Fruit fly (Drosophila melanogaster) whole organism, prepupa: ENCODE data around the gene Hsp83.

Experiments used
- Blimp-1 ChIP-seq: fragments of 200-800 bp; sonication (Bioruptor generic); optimal IDR thresholded peaks from 3 replicates; lab custom pipeline; 2017; ENCODE audit warnings: missing biosample characterization, missing genetic modification characterization, mild to moderate bottlenecking, moderate library complexity, missing genetic modification reagents
- CG10631 ChIP-seq: fragments of 200-800 bp; sonication (Bioruptor generic); optimal IDR thresholded peaks from 2 replicates; lab custom pipeline; 2016; ENCODE audit warnings: missing biosample characterization, missing genetic modification characterization
- CG11294 ChIP-seq: fragments of 200-800 bp; sonication (Bioruptor generic); IDR thresholded peaks from 2 replicates; pipeline ENCODE4 v1.3.6; 2022; ENCODE audit warnings: missing biosample characterization, missing genetic modification characterization
- CG11762 ChIP-seq: fragments of 200-800 bp; sonication (Bioruptor generic); optimal IDR thresholded peaks from 3 replicates; lab custom pipeline; 2016; ENCODE audit warnings: missing biosample characterization, missing genetic modification characterization; ENCODE audit not compliant: insufficient read depth
- CG11902 ChIP-seq: fragments of 200-800 bp; sonication (Bioruptor generic); optimal IDR thresholded peaks from 3 replicates; lab custom pipeline; 2016; ENCODE audit warnings: missing biosample characterization, missing genetic modification characterization
- CG15336 ChIP-seq: fragments of 200-800 bp; sonication (Bioruptor generic); IDR thresholded peaks from 2 replicates; pipeline ENCODE4 v1.3.6; 2022; ENCODE audit warnings: missing biosample characterization, missing genetic modification characterization
- CG1621 ChIP-seq: fragments of 200-800 bp; sonication (Bioruptor generic); optimal IDR thresholded peaks from 3 replicates; lab custom pipeline; 2018; ENCODE audit warnings: missing biosample characterization, mild to moderate bottlenecking, missing genetic modification characterization
- CG16779 ChIP-seq: fragments of 200-800 bp; sonication (Bioruptor generic); optimal IDR thresholded peaks from 3 replicates; lab custom pipeline; 2017; ENCODE audit warnings: missing biosample characterization, mild to moderate bottlenecking, missing genetic modification characterization
- CG3032 ChIP-seq: fragments of 200-800 bp; optimal IDR thresholded peaks from 2 replicates; lab custom pipeline; 2019; ENCODE audit warnings: missing biosample characterization, mild to moderate bottlenecking, missing genetic modification characterization, moderate library complexity
- CG31627 ChIP-seq: fragments of 200-800 bp; sonication (Bioruptor generic); optimal IDR thresholded peaks from 3 replicates; lab custom pipeline; 2016; ENCODE audit warnings: missing biosample characterization, missing genetic modification characterization
- CG32006 ChIP-seq: fragments of 200-800 bp; sonication (Bioruptor generic); optimal IDR thresholded peaks from 3 replicates; lab custom pipeline; 2017; ENCODE audit warnings: missing biosample characterization, mild to moderate bottlenecking, missing genetic modification characterization
- CG34406 ChIP-seq: fragments of 200-800 bp; sonication (Bioruptor generic); optimal IDR thresholded peaks from 3 replicates; lab custom pipeline; 2016; ENCODE audit warnings: missing biosample characterization, missing genetic modification characterization
- CG3919 ChIP-seq: fragments of 200-800 bp; sonication (Bioruptor generic); optimal IDR thresholded peaks from 3 replicates; lab custom pipeline; 2016; ENCODE audit warnings: missing biosample characterization, missing genetic modification characterization
- CG4318 ChIP-seq: fragments of 200-800 bp; sonication (Bioruptor generic); optimal IDR thresholded peaks from 3 replicates; lab custom pipeline; 2017; ENCODE audit warnings: missing biosample characterization, mild to moderate bottlenecking, missing genetic modification characterization
- CG6163 ChIP-seq: fragments of 200-800 bp; sonication (Bioruptor generic); IDR thresholded peaks from 3 replicates; pipeline ENCODE4 v1.3.6; 2022; ENCODE audit warnings: missing biosample characterization, missing genetic modification characterization
- CG6792 ChIP-seq: fragments of 200-800 bp; sonication (Bioruptor generic); optimal IDR thresholded peaks from 3 replicates; lab custom pipeline; 2016; ENCODE audit warnings: missing biosample characterization, missing genetic modification characterization
- CG6854 ChIP-seq: fragments of 200-800 bp; sonication (Bioruptor generic); optimal IDR thresholded peaks from 2 replicates; lab custom pipeline; 2017; ENCODE audit warnings: missing biosample characterization, mild to moderate bottlenecking, missing genetic modification characterization
- CG8119 ChIP-seq: fragments of 200-800 bp; sonication (Bioruptor generic); IDR thresholded peaks from 3 replicates; pipeline ENCODE4 v1.3.6; 2022; ENCODE audit warnings: missing biosample characterization, missing genetic modification characterization
- CG8319 ChIP-seq: fragments of 200-800 bp; sonication (Bioruptor generic); optimal IDR thresholded peaks from 3 replicates; lab custom pipeline; 2016; ENCODE audit warnings: missing biosample characterization, missing genetic modification characterization
- CG9139 ChIP-seq: fragments of 200-800 bp; sonication (Bioruptor generic); optimal IDR thresholded peaks from 3 replicates; lab custom pipeline; 2017; ENCODE audit warnings: missing biosample characterization, mild to moderate bottlenecking, missing genetic modification characterization
- Eip75B ChIP-seq: fragments of 200-800 bp; sonication (Bioruptor generic); optimal IDR thresholded peaks from 3 replicates; lab custom pipeline; 2016; ENCODE audit warnings: missing biosample characterization, missing genetic modification characterization
- Eip93F ChIP-seq: fragments of 200-800 bp; sonication (Bioruptor generic); optimal IDR thresholded peaks from 2 replicates; lab custom pipeline; 2016; ENCODE audit warnings: missing biosample characterization, mild to moderate bottlenecking, missing genetic modification characterization
- Ets21C ChIP-seq: fragments of 200-800 bp; sonication (Bioruptor generic); optimal IDR thresholded peaks from 3 replicates; lab custom pipeline; 2016; ENCODE audit warnings: missing biosample characterization, missing genetic modification characterization
- Ets96B ChIP-seq: fragments of 200-800 bp; optimal IDR thresholded peaks from 2 replicates; lab custom pipeline; 2019; ENCODE audit warnings: missing biosample characterization, mild to moderate bottlenecking, missing genetic modification characterization, moderate library complexity
- Gug ChIP-seq: fragments of 200-800 bp; sonication (Bioruptor generic); IDR thresholded peaks from 2 replicates; pipeline ENCODE4 v1.3.6; 2022; ENCODE audit warnings: missing biosample characterization, missing genetic modification characterization
- Hr38 ChIP-seq: sonication (Bioruptor generic); optimal IDR thresholded peaks from 2 replicates; lab custom pipeline; 2016; ENCODE audit warnings: missing biosample characterization, missing genetic modification characterization
- Hr39 ChIP-seq: fragments of 200-800 bp; sonication (Bioruptor generic); optimal IDR thresholded peaks from 2 replicates; lab custom pipeline; 2016; ENCODE audit warnings: missing biosample characterization, missing genetic modification characterization
- Hr4 ChIP-seq: fragments of 200-800 bp; sonication (Bioruptor generic); optimal IDR thresholded peaks from 3 replicates; lab custom pipeline; 2016; ENCODE audit warnings: missing biosample characterization, missing genetic modification characterization
- Lpt ChIP-seq: fragments of 200-800 bp; sonication (Bioruptor generic); optimal IDR thresholded peaks from 3 replicates; lab custom pipeline; 2016; ENCODE audit warnings: missing biosample characterization, missing genetic modification characterization
- Met ChIP-seq: fragments of 200-800 bp; sonication (Bioruptor generic); optimal IDR thresholded peaks from 3 replicates; lab custom pipeline; 2016; ENCODE audit warnings: missing biosample characterization, missing genetic modification characterization
- Sox102F ChIP-seq: fragments of 200-800 bp; sonication (Bioruptor generic); optimal IDR thresholded peaks from 2 replicates; lab custom pipeline; 2016; ENCODE audit warnings: missing biosample characterization, mild to moderate bottlenecking, missing genetic modification characterization
- Sox14 ChIP-seq: fragments of 200-800 bp; sonication (Bioruptor generic); optimal IDR thresholded peaks from 3 replicates; lab custom pipeline; 2016; ENCODE audit warnings: missing biosample characterization, missing genetic modification characterization
- Sox15 ChIP-seq: fragments of 200-800 bp; sonication (Bioruptor generic); optimal IDR thresholded peaks from 3 replicates; lab custom pipeline; 2016; ENCODE audit warnings: missing biosample characterization, missing genetic modification characterization
- achi ChIP-seq: fragments of 200-800 bp; sonication (Bioruptor generic); optimal IDR thresholded peaks from 3 replicates; lab custom pipeline; 2016; ENCODE audit warnings: missing biosample characterization, missing genetic modification characterization
- acj6 ChIP-seq: fragments of 200-800 bp; sonication (Bioruptor generic); optimal IDR thresholded peaks from 3 replicates; lab custom pipeline; 2016; ENCODE audit warnings: missing biosample characterization, missing genetic modification characterization
- cyc ChIP-seq: fragments of 200-800 bp; sonication (Bioruptor generic); optimal IDR thresholded peaks from 3 replicates; lab custom pipeline; 2016; ENCODE audit warnings: missing biosample characterization, missing genetic modification characterization
- dsx ChIP-seq: fragments of 200-800 bp; optimal IDR thresholded peaks from 3 replicates; lab custom pipeline; 2019; ENCODE audit warnings: missing biosample characterization, mild to moderate bottlenecking, missing genetic modification characterization, moderate library complexity; ENCODE audit not compliant: poor library complexity, severe bottlenecking
- eg ChIP-seq: fragments of 200-800 bp; sonication (Bioruptor generic); IDR thresholded peaks from 3 replicates; pipeline ENCODE4 v1.3.6; 2022; ENCODE audit warnings: missing biosample characterization, missing genetic modification characterization
- esn ChIP-seq: fragments of 200-800 bp; sonication (Bioruptor generic); optimal IDR thresholded peaks from 2 replicates; lab custom pipeline; 2016; ENCODE audit warnings: missing biosample characterization, mild to moderate bottlenecking, missing genetic modification characterization, moderate library complexity
- fd59A ChIP-seq: fragments of 200-800 bp; sonication (Bioruptor generic); optimal IDR thresholded peaks from 2 replicates; lab custom pipeline; 2017; ENCODE audit warnings: missing biosample characterization, mild to moderate bottlenecking, missing genetic modification characterization, missing genetic modification reagents
- fd85E ChIP-seq: fragments of 200-800 bp; sonication (Bioruptor generic); optimal IDR thresholded peaks from 3 replicates; lab custom pipeline; 2016; ENCODE audit warnings: missing biosample characterization, missing genetic modification characterization
- fkh ChIP-seq: fragments of 200-800 bp; sonication (Bioruptor generic); optimal IDR thresholded peaks from 3 replicates; lab custom pipeline; 2017; ENCODE audit warnings: missing biosample characterization, mild to moderate bottlenecking, missing genetic modification characterization, moderate library complexity
- lz ChIP-seq: fragments of 200-800 bp; sonication (Bioruptor generic); optimal IDR thresholded peaks from 3 replicates; lab custom pipeline; 2016; ENCODE audit warnings: missing biosample characterization, missing genetic modification characterization
- ss ChIP-seq, 2 experiments: fragments of 200-800 bp; sonication (Bioruptor generic); optimal IDR thresholded peaks; 2 replicates in 1 of 2; 3 replicates in 1 of 2; lab custom pipeline; 2017 to 2018; ENCODE audit warnings: mild to moderate bottlenecking in 2 of 2, missing biosample characterization in 2 of 2, missing genetic modification characterization in 2 of 2, moderate library complexity in 1 of 2
- svp ChIP-seq: fragments of 200-800 bp; sonication (Bioruptor generic); peaks from one replicate; lab custom pipeline; 2016; ENCODE audit warnings: missing biosample characterization, missing genetic modification characterization
- topi ChIP-seq: fragments of 200-800 bp; sonication (Bioruptor generic); optimal IDR thresholded peaks from 3 replicates; lab custom pipeline; 2016; ENCODE audit warnings: missing biosample characterization, missing genetic modification characterization
- vri ChIP-seq: fragments of 200-800 bp; sonication (Bioruptor generic); optimal IDR thresholded peaks from 3 replicates; lab custom pipeline; 2016; ENCODE audit warnings: missing biosample characterization, mild to moderate bottlenecking, missing genetic modification characterization

Hsp83 gene

dm6 chr3L:3198447-3199402 lies 6.0 kb downstream of the Hsp83 start, which contains the start of the genes CG32276 and gry:
Gene CG32276, minus strand, starts transcription at chr3L:3199047.
Gene gry, plus strand, starts transcription at chr3L:3199090.
- peak; percentile 65 for TF ChIP-seq CG6163 (GFP tag; lab: Robert Waterston, UW)
- peak; percentile 85 for TF ChIP-seq lz (GFP tag; lab: Kevin White, UChicago)
- no peak for TF ChIP-seq CG4318
- peak; percentile 84 for TF ChIP-seq CG3919 (GFP tag; lab: Kevin White, UChicago)
- TF ChIP-seq ss (GFP tag; optimal IDR thresholded peaks at IDR 0.05; lab: Kevin White, UChicago): no peak
- TF ChIP-seq Ets96B: no peak
- TF ChIP-seq CG8319 (GFP tag; lab: Kevin White, UChicago): peak; percentile 57
- peak; percentile 80 for TF ChIP-seq Hr39
- no peak for TF ChIP-seq CG9139 (GFP tag; lab: Kevin White, UChicago)
- peak; percentile 75 for TF ChIP-seq CG3032 (tag; lab: Kevin White, UChicago)
- peak; percentile 20 for TF ChIP-seq fkh (GFP tag; lab: Kevin White, UChicago)
- peak; percentile 77 for TF ChIP-seq Ets21C
- peak; percentile 71 for TF ChIP-seq CG6854 (GFP tag; lab: Kevin White, UChicago)
- peak; percentile 64 for TF ChIP-seq CG11762 (GFP tag; lab: Kevin White, UChicago)
- peak; percentile 45; the same call in 1 of the 2 replicates for TF ChIP-seq CG15336
- peak; percentile 77 for TF ChIP-seq esn
- peak; percentile 72 for TF ChIP-seq eg (GFP tag; lab: Robert Waterston, UW)
- no peak for TF ChIP-seq vri
- 0 out of 2 replicates have a peak, but pooled peaks have one; percentile 27 for TF ChIP-seq Gug
- TF ChIP-seq Blimp-1: peak; percentile 38
- peak; percentile 22; the same call in 1 of the 2 replicates for TF ChIP-seq CG11294 (GFP tag; lab: Robert Waterston, UW)
- TF ChIP-seq cyc (GFP tag; lab: Kevin White, UChicago): peak; percentile 81
- TF ChIP-seq Hr4 (GFP tag; lab: Kevin White, UChicago): no peak
- TF ChIP-seq CG34406 (GFP tag; lab: Kevin White, UChicago): peak; percentile 50
- peak; percentile 0 for TF ChIP-seq Hr38 (GFP tag; lab: Kevin White, UChicago)
- TF ChIP-seq CG6792 (GFP tag; lab: Kevin White, UChicago): peak; percentile 78
- TF ChIP-seq CG10631 (GFP tag; lab: Kevin White, UChicago): no peak
- no peak for TF ChIP-seq CG32006 (GFP tag; lab: Kevin White, UChicago)
- TF ChIP-seq Sox15 (GFP tag; lab: Kevin White, UChicago): peak; percentile 51
- no peak for TF ChIP-seq dsx (GFP tag; lab: Kevin White, UChicago)
- no peak for TF ChIP-seq Eip75B (GFP tag; lab: Kevin White, UChicago)
- peak; percentile 34 for TF ChIP-seq CG16779 (tag; lab: Kevin White, UChicago)
- peak; percentile 63 for TF ChIP-seq CG11902 (GFP tag; lab: Kevin White, UChicago)
- TF ChIP-seq Sox14: no peak
- peak; percentile 60 for TF ChIP-seq achi (GFP tag; lab: Kevin White, UChicago)
- TF ChIP-seq svp (GFP tag; lab: Kevin White, UChicago): peak; percentile 86
- no peak for TF ChIP-seq Lpt (GFP tag; lab: Kevin White, UChicago)
- TF ChIP-seq CG8119: peak; percentile 32; the same call in 1 of the 3 replicates
- peak; percentile 73 for TF ChIP-seq acj6 (GFP tag; lab: Kevin White, UChicago)
- TF ChIP-seq CG31627 (GFP tag; lab: Kevin White, UChicago): peak; percentile 78
- no peak for TF ChIP-seq Met (GFP tag; lab: Kevin White, UChicago)
- TF ChIP-seq fd85E (GFP tag; lab: Kevin White, UChicago): peak; percentile 3
- TF ChIP-seq Sox102F (GFP tag; lab: Kevin White, UChicago): peak; percentile 75
- peak; percentile 48 for TF ChIP-seq CG1621 (tag; lab: Kevin White, UChicago)
- peak; percentile 78 for TF ChIP-seq Eip93F
- peak; percentile 11 for TF ChIP-seq fd59A (GFP tag; lab: Kevin White, UChicago)
- TF ChIP-seq topi (GFP tag; lab: Kevin White, UChicago): peak; percentile 70
